Worm (Caenorhabditis elegans) whole organism, L4 larva: ENCODE data around the gene srt-43.

Source experiments
- ZK546.5 ChIP-seq, 2 experiments: sonication (generic microtip); optimal IDR thresholded peaks; 2 replicates each; lab custom pipeline; 2017; ENCODE audit warnings: missing biosample characterization in 2 of 2, missing genetic modification characterization in 2 of 2
- lir-3 ChIP-seq: sonication (generic microtip); optimal IDR thresholded peaks from 2 replicates; lab custom pipeline; 2016; ENCODE audit warnings: mild to moderate bottlenecking, missing genetic modification characterization, missing compliant biosample characterization
- lsy-2 ChIP-seq, 2 experiments: fragments of 150-350 bp in 1 of 2; sonication (generic microtip) in 1 of 2; optimal IDR thresholded peaks; 2 replicates each; lab custom pipeline; 2014 to 2017; ENCODE audit warnings: missing biosample characterization in 2 of 2, missing genetic modification characterization in 2 of 2
- nhr-76 ChIP-seq: fragments of 150-350 bp; optimal IDR thresholded peaks from 2 replicates; lab custom pipeline; 2014; ENCODE audit warnings: missing biosample characterization, missing genetic modification characterization

DNA sequence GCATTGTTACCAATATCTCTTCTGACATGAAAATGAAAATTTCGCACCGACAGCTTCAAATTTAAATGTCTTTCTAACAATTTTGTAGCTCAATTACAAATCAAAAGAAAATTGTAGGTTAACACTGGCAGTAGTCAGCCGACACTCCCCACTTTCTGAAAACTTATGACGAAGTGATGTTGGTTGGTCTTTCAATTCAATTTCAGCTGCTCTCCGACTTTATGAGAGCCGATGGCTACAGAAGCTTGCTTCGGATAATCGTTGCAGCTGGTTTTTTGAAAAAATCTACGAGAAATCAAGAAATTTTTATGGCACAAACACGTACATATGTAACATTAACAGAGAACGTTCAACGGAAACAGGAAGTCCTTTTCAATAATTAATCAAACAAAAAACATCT, 15.8 kb downstream of the srt-43 start, which contains the start of gene sre-20:
- TF ChIP-seq lir-3 (tag; lab: Kevin White, UChicago) (no peak), nhr-76 (no peak), lsy-2 (tag; optimal IDR thresholded peaks at IDR 0.05; lab: Kevin White, UChicago) (no peak), ZK546.5 (tag; optimal IDR thresholded peaks at IDR 0.05; lab: Kevin White, UChicago) (no peak)
